Worm (Caenorhabditis elegans) whole organism, young adult: ENCODE measurements around the gene mrps-26.

Experiments
- B0019.2 ChIP-seq: fragments of 200-800 bp; sonication (Bioruptor generic); conservative IDR thresholded peaks from 2 replicates; pipeline ENCODE4 v1.3.6; 2022; ENCODE audit warnings: missing genetic modification reagents, missing genetic modification characterization, missing compliant biosample characterization
- B0336.3 ChIP-seq: fragments of 200-800 bp; sonication (Bioruptor generic); IDR thresholded peaks from 2 replicates; pipeline ENCODE4 v1.3.6; 2022; ENCODE audit warnings: missing genetic modification characterization, missing compliant biosample characterization
- D2030.7 ChIP-seq: fragments of 200-800 bp; sonication (Bioruptor generic); IDR thresholded peaks from 2 replicates; pipeline ENCODE4 v1.3.6; 2022; ENCODE audit warnings: missing genetic modification reagents, missing genetic modification characterization, missing compliant biosample characterization
- F10E7.11 ChIP-seq: sonication (generic microtip); optimal IDR thresholded peaks from 2 replicates; lab custom pipeline; 2017; ENCODE audit warnings: mild to moderate bottlenecking, missing genetic modification characterization, moderate library complexity, missing compliant biosample characterization
- F37B4.10 ChIP-seq: fragments of 200-800 bp; sonication (Bioruptor generic); IDR thresholded peaks from 2 replicates; pipeline ENCODE4 v1.3.6; 2022; ENCODE audit warnings: missing genetic modification characterization, missing compliant biosample characterization
- F39B2.1 ChIP-seq: fragments of 200-800 bp; sonication (Bioruptor generic); IDR thresholded peaks from 2 replicates; pipeline ENCODE4 v1.3.6; 2022; ENCODE audit warnings: missing genetic modification reagents, missing genetic modification characterization, missing compliant biosample characterization
- F55B11.4 ChIP-seq: sonication (generic microtip); optimal IDR thresholded peaks from 2 replicates; lab custom pipeline; 2016; ENCODE audit warnings: missing compliant biosample characterization, missing genetic modification characterization, borderline replicate concordance; ENCODE audit not compliant: insufficient read depth
- F57A8.1 ChIP-seq: fragments of 200-800 bp; sonication (Bioruptor generic); optimal IDR thresholded peaks from 2 replicates; lab custom pipeline; 2018; ENCODE audit warnings: mild to moderate bottlenecking, missing genetic modification characterization, moderate library complexity, missing compliant biosample characterization
- T26A5.8 ChIP-seq: sonication (generic microtip); optimal IDR thresholded peaks from 2 replicates; lab custom pipeline; 2016; ENCODE audit warnings: missing genetic modification characterization, missing compliant biosample characterization
- Y53F4B.3 ChIP-seq: fragments of 200-800 bp; sonication (Bioruptor generic); IDR thresholded peaks from 2 replicates; pipeline ENCODE4 v1.3.6; 2022; ENCODE audit warnings: missing genetic modification reagents, missing genetic modification characterization, missing compliant biosample characterization
- Y56A3A.18 ChIP-seq: fragments of 200-800 bp; sonication (Bioruptor generic); IDR thresholded peaks from 2 replicates; pipeline ENCODE4 v1.3.6; 2022; ENCODE audit warnings: missing genetic modification reagents, missing genetic modification characterization, missing compliant biosample characterization
- Y67H2A.10 ChIP-seq: fragments of 200-800 bp; sonication (Bioruptor generic); conservative IDR thresholded peaks from 2 replicates; pipeline ENCODE4 v1.3.6; 2022; ENCODE audit warnings: missing genetic modification reagents, missing genetic modification characterization, missing compliant biosample characterization
- Y95B8A.8 ChIP-seq: fragments of 200-800 bp; sonication (Bioruptor generic); IDR thresholded peaks from 2 replicates; pipeline ENCODE4 v1.3.6; 2022; ENCODE audit warnings: missing genetic modification reagents, missing genetic modification characterization, missing compliant biosample characterization
- ZK185.1 ChIP-seq: sonication (generic microtip); optimal IDR thresholded peaks from 2 replicates; lab custom pipeline; 2016; ENCODE audit warnings: mild to moderate bottlenecking, missing genetic modification characterization, missing compliant biosample characterization; ENCODE audit not compliant: poor library complexity, severe bottlenecking
- attf-3 ChIP-seq: fragments of 200-800 bp; sonication (Bioruptor generic); conservative IDR thresholded peaks from 2 replicates; pipeline ENCODE4 v1.3.6; 2022; ENCODE audit warnings: missing genetic modification reagents, missing genetic modification characterization, missing compliant biosample characterization
- cebp-1 ChIP-seq, 2 experiments: fragments of 200-800 bp in 1 of 2; sonication (Bioruptor generic) in 1 of 2; sonication (generic microtip) in 1 of 2; IDR thresholded peaks in 1 of 2; optimal IDR thresholded peaks in 1 of 2; 2 replicates each; pipeline versions ENCODE4 v1.3.6 to Lab custom; 2017 to 2022; ENCODE audit warnings: missing compliant biosample characterization in 2 of 2, missing genetic modification characterization in 2 of 2, mild to moderate bottlenecking in 1 of 2, missing genetic modification reagents in 1 of 2, moderate library complexity in 1 of 2
- ceh-27 ChIP-seq: fragments of 200-800 bp; sonication (Bioruptor generic); optimal IDR thresholded peaks from 2 replicates; lab custom pipeline; 2018; ENCODE audit warnings: mild to moderate bottlenecking, missing genetic modification characterization, moderate library complexity, missing compliant biosample characterization
- ceh-91 ChIP-seq: fragments of 200-800 bp; sonication (Bioruptor generic); IDR thresholded peaks from 2 replicates; pipeline ENCODE4 v1.3.6; 2022; ENCODE audit warnings: missing genetic modification reagents, missing genetic modification characterization, missing compliant biosample characterization
- dox-1 ChIP-seq: fragments of 200-800 bp; sonication (Bioruptor generic); IDR thresholded peaks from 2 replicates; pipeline ENCODE4 v1.3.6; 2022; ENCODE audit warnings: missing genetic modification reagents, missing genetic modification characterization, missing compliant biosample characterization
- egl-44 ChIP-seq: fragments of 200-800 bp; sonication (Bioruptor generic); IDR thresholded peaks from 2 replicates; pipeline ENCODE4 v1.3.6; 2022; ENCODE audit warnings: missing genetic modification reagents, missing genetic modification characterization, missing compliant biosample characterization
- egrh-3 ChIP-seq: fragments of 200-800 bp; sonication (Bioruptor generic); IDR thresholded peaks from 2 replicates; pipeline ENCODE4 v1.3.6; 2022; ENCODE audit warnings: missing genetic modification reagents, missing genetic modification characterization, missing compliant biosample characterization
- ekl-4 ChIP-seq: fragments of 200-800 bp; sonication (Bioruptor generic); IDR thresholded peaks from 2 replicates; pipeline ENCODE4 v1.3.6; 2022; ENCODE audit warnings: missing genetic modification reagents, missing genetic modification characterization, missing compliant biosample characterization
- him-1 ChIP-seq: sonication (generic microtip); optimal IDR thresholded peaks from 2 replicates; lab custom pipeline; 2016; ENCODE audit warnings: missing genotype, missing genetic modification reagents, missing genetic modification characterization, missing compliant biosample characterization
- hlh-12 ChIP-seq: sonication (generic microtip); optimal IDR thresholded peaks from 2 replicates; lab custom pipeline; 2016; ENCODE audit warnings: missing genetic modification characterization, missing compliant biosample characterization
- hlh-26 ChIP-seq: fragments of 200-800 bp; sonication (Bioruptor generic); conservative IDR thresholded peaks from 2 replicates; pipeline ENCODE4 v1.3.6; 2022; ENCODE audit warnings: missing genetic modification reagents, missing genetic modification characterization, missing compliant biosample characterization
- hmg-1.2 ChIP-seq: fragments of 200-800 bp; sonication (Bioruptor generic); IDR thresholded peaks from 2 replicates; pipeline ENCODE4 v1.3.6; 2022; ENCODE audit warnings: missing genetic modification reagents, missing genetic modification characterization, missing compliant biosample characterization
- hrde-1 ChIP-seq: sonication (generic microtip); optimal IDR thresholded peaks from 2 replicates; lab custom pipeline; 2016; ENCODE audit warnings: missing genetic modification characterization, mild to moderate bottlenecking, missing compliant biosample characterization, moderate library complexity, missing genotype, missing genetic modification reagents, borderline replicate concordance
- let-607 ChIP-seq, 2 experiments: fragments of 200-800 bp in 1 of 2; sonication (Bioruptor generic) in 1 of 2; sonication (generic microtip) in 1 of 2; optimal IDR thresholded peaks; 2 replicates each; lab custom pipeline; 2016 to 2018; ENCODE audit warnings: mild to moderate bottlenecking in 2 of 2, missing compliant biosample characterization in 2 of 2, missing genetic modification characterization in 2 of 2, moderate library complexity in 2 of 2, missing genotype in 1 of 2
- lin-26 ChIP-seq: fragments of 200-800 bp; sonication (Bioruptor generic); IDR thresholded peaks from 2 replicates; pipeline ENCODE4 v1.3.6; 2022; ENCODE audit warnings: missing genetic modification reagents, missing genetic modification characterization, missing compliant biosample characterization
- lin-40 ChIP-seq: sonication (generic microtip); optimal IDR thresholded peaks from 2 replicates; lab custom pipeline; 2016; ENCODE audit warnings: missing genetic modification characterization, mild to moderate bottlenecking, missing compliant biosample characterization, missing genotype, missing genetic modification reagents
- madf-10 ChIP-seq: sonication (generic microtip); optimal IDR thresholded peaks from 2 replicates; lab custom pipeline; 2016; ENCODE audit warnings: mild to moderate bottlenecking, missing genetic modification characterization, missing compliant biosample characterization
- madf-6 ChIP-seq: fragments of 200-800 bp; sonication (Bioruptor generic); IDR thresholded peaks from 2 replicates; pipeline ENCODE4 v1.3.6; 2022; ENCODE audit warnings: missing genetic modification reagents, missing genetic modification characterization, missing compliant biosample characterization
- madf-8 ChIP-seq: fragments of 200-800 bp; sonication (Bioruptor generic); conservative IDR thresholded peaks from 2 replicates; pipeline ENCODE4 v1.3.6; 2022; ENCODE audit warnings: missing genetic modification reagents, missing genetic modification characterization, missing compliant biosample characterization
- mcd-1 ChIP-seq: fragments of 200-800 bp; sonication (Bioruptor generic); IDR thresholded peaks from 2 replicates; pipeline ENCODE4 v1.3.6; 2022; ENCODE audit warnings: missing genetic modification reagents, missing genetic modification characterization, missing compliant biosample characterization
- mes-4 ChIP-seq: sonication (generic microtip); optimal IDR thresholded peaks from 2 replicates; lab custom pipeline; 2016; ENCODE audit warnings: missing genotype, missing genetic modification characterization, missing compliant biosample characterization
- rec-8 ChIP-seq, 2 experiments: sonication (generic microtip); optimal IDR thresholded peaks; 2 replicates each; lab custom pipeline; 2016; ENCODE audit warnings: mild to moderate bottlenecking in 2 of 2, missing genetic modification characterization in 2 of 2, missing genetic modification reagents in 2 of 2, missing genotype in 2 of 2, missing biosample characterization in 1 of 2, missing compliant biosample characterization in 1 of 2, moderate library complexity in 1 of 2
- sea-2 ChIP-seq: fragments of 200-800 bp; sonication (Bioruptor generic); IDR thresholded peaks from 2 replicates; pipeline ENCODE4 v1.3.6; 2022; ENCODE audit warnings: missing genetic modification characterization, missing compliant biosample characterization
- snpc-4 ChIP-seq, 5 experiments: fragments of 150-350 bp in 1 of 5; sonication (generic microtip) in 4 of 5; optimal IDR thresholded peaks; 2 replicates each; lab custom pipeline; 2014 to 2018; ENCODE audit warnings: missing genetic modification characterization in 5 of 5, missing biosample characterization in 3 of 5, antibody characterized with exemption in 2 of 5, mild to moderate bottlenecking in 2 of 5, missing compliant biosample characterization in 2 of 5, missing genotype in 2 of 5, moderate library complexity in 2 of 5, missing genetic modification reagents in 1 of 5
- sptf-2 ChIP-seq: fragments of 200-800 bp; sonication (Bioruptor generic); optimal IDR thresholded peaks from 2 replicates; lab custom pipeline; 2018; ENCODE audit warnings: mild to moderate bottlenecking, missing genetic modification characterization, missing compliant biosample characterization
- tbx-9 ChIP-seq: sonication (generic microtip); optimal IDR thresholded peaks from 2 replicates; lab custom pipeline; 2016; ENCODE audit warnings: borderline replicate concordance, missing genetic modification characterization, inconsistent platforms, missing compliant biosample characterization
- unc-130 ChIP-seq: sonication (generic microtip); optimal IDR thresholded peaks from 2 replicates; lab custom pipeline; 2016; ENCODE audit warnings: missing genetic modification reagents, missing genetic modification characterization, missing compliant biosample characterization
- xnd-1 ChIP-seq: sonication (generic microtip); optimal IDR thresholded peaks from 2 replicates; lab custom pipeline; 2016; ENCODE audit warnings: missing genotype, missing genetic modification reagents, missing genetic modification characterization, missing compliant biosample characterization
- ztf-18 ChIP-seq: sonication (generic microtip); optimal IDR thresholded peaks from 2 replicates; lab custom pipeline; 2016; ENCODE audit warnings: missing genotype, mild to moderate bottlenecking, missing genetic modification characterization, missing compliant biosample characterization
- ztf-25 ChIP-seq: fragments of 200-800 bp; sonication (Bioruptor generic); IDR thresholded peaks from 2 replicates; pipeline ENCODE4 v1.3.6; 2022; ENCODE audit warnings: missing genetic modification reagents, missing genetic modification characterization, missing compliant biosample characterization
- ztf-28 ChIP-seq: fragments of 200-800 bp; sonication (Bioruptor generic); IDR thresholded peaks from 2 replicates; pipeline ENCODE4 v1.3.6; 2022; ENCODE audit warnings: missing genetic modification reagents, missing genetic modification characterization, missing compliant biosample characterization

mrps-26 gene

ce11 chrIII:5196298-5197045 lies 37.9 kb upstream of the mrps-26 start:
- TF ChIP-seq B0019.2 (GFP tag; lab: Robert Waterston, UW) (no peak), F55B11.4 (tag; lab: Kevin White, UChicago) (no peak), hlh-12 (tag; lab: Kevin White, UChicago) (no peak), F10E7.11 (tag; lab: Kevin White, UChicago) (no peak), F39B2.1 (GFP tag; lab: Robert Waterston, UW) (no peak), Y67H2A.10 (GFP tag; lab: Robert Waterston, UW) (no peak), D2030.7 (GFP tag; lab: Robert Waterston, UW) (no peak), madf-10 (tag; lab: Kevin White, UChicago) (peak; percentile 63), cebp-1 (GFP tag; IDR thresholded peaks at IDR 0.05; lab: Robert Waterston, UW) (0 out of 2 replicates have a peak, but pooled peaks have one; percentile 12), cebp-1 (tag; optimal IDR thresholded peaks at IDR 0.05; lab: Kevin White, UChicago) (peak; percentile 68), ekl-4 (GFP tag; lab: Robert Waterston, UW) (peak; percentile 56; the same call in 1 of the 2 replicates), ztf-18 (tag; lab: Kevin White, UChicago) (no peak), egrh-3 (no peak), F37B4.10 (GFP tag; lab: Robert Waterston, UW) (no peak), hrde-1 (tag; lab: Kevin White, UChicago) (no peak), ztf-25 (GFP tag; lab: Robert Waterston, UW) (no peak), Y53F4B.3 (GFP tag; lab: Robert Waterston, UW) (no peak), F57A8.1 (GFP tag; lab: Kevin White, UChicago) (no peak), lin-26 (GFP tag; lab: Robert Waterston, UW) (peak; percentile 62; the same call in 1 of the 2 replicates), tbx-9 (no peak), ztf-28 (GFP tag; lab: Robert Waterston, UW) (no peak), let-607 (tag; optimal IDR thresholded peaks at IDR 0.05; lab: Kevin White, UChicago) (peak in 1 of 2 experiments; percentile 20), madf-6 (GFP tag; lab: Robert Waterston, UW) (no peak), egl-44 (GFP tag; lab: Robert Waterston, UW) (no peak; the same call in 1 of the 2 replicates), Y95B8A.8 (GFP tag; lab: Robert Waterston, UW) (0 out of 2 replicates have a peak, but pooled peaks have one; percentile 20), T26A5.8 (tag; lab: Kevin White, UChicago) (no peak), ceh-91 (GFP tag; lab: Robert Waterston, UW) (no peak), lin-40 (tag; lab: Kevin White, UChicago) (peak; percentile 50), snpc-4 (GFP tag; optimal IDR thresholded peaks at IDR 0.05; lab: Kevin White, UChicago) (no peak), snpc-4 (tag; optimal IDR thresholded peaks at IDR 0.05; lab: Kevin White, UChicago) (no peak), mcd-1 (peak; percentile 75), attf-3 (GFP tag; lab: Robert Waterston, UW) (no peak), sptf-2 (no peak), him-1 (tag; lab: Kevin White, UChicago) (peak; percentile 99), B0336.3 (GFP tag; lab: Robert Waterston, UW) (peak; percentile 68), sea-2 (no peak), rec-8 (tag; optimal IDR thresholded peaks at IDR 0.05; lab: Kevin White, UChicago) (no peak), dox-1 (GFP tag; lab: Robert Waterston, UW) (peak; percentile 27; the same call in 1 of the 2 replicates), xnd-1 (no peak), mes-4 (tag; lab: Kevin White, UChicago) (no peak), madf-8 (no peak; the same call in 1 of the 2 replicates), hmg-1.2 (GFP tag; lab: Robert Waterston, UW) (peak; percentile 26; the same call in 1 of the 2 replicates), hlh-26 (GFP tag; lab: Robert Waterston, UW) (no peak), ceh-27 (GFP tag; lab: Kevin White, UChicago) (peak; percentile 25), unc-130 (no peak), Y56A3A.18 (GFP tag; lab: Robert Waterston, UW) (peak; percentile 56; the same call in 1 of the 2 replicates), ZK185.1 (tag; lab: Kevin White, UChicago) (peak; percentile 45)
